Fruit fly (Drosophila melanogaster) S2 (cell line): ENCODE data around the gene CG17929.

Source experiments
- CG8478 ChIP-seq: fragments of >200 bp; optimal IDR thresholded peaks from 2 replicates; lab custom pipeline; 2018
- CTCF ChIP-seq, 2 experiments: fragments of >200 bp; optimal IDR thresholded peaks; 2 replicates each; lab custom pipeline; 2018

- TF ChIP-seq CTCF (optimal IDR thresholded peaks at IDR 0.05; lab: Kevin White, UChicago) = peak in 1 of 2 experiments; percentile 16
- no peak for TF ChIP-seq CG8478 (lab: Kevin White, UChicago)
These were observed 33.8 kb downstream of the CG17929 start, which contains the start of gene CG17931 for dm6 chr3R:16359098-16359497.
